Worm (Caenorhabditis elegans): ENCODE data around the gene ZC239.15.

DNA sequence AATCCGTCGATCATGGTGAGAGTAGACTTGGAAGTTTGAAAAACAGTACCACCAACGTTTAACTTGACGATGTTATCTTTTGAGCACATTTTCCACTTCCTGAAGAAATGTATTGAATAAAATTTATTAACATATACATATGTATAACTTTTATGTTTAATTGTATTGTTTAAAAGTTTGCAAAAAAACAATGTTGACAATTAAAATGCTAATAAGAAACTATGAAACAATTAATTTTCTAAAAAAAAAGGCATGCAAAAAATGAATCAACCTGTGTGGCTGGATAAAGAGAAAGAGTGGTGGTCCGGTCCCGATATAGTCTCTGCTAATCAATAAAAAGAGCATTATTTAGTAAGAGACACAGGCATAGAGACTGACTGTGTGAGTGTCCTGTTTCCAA lies 10.2 kb upstream of the ZC239.15 start, which contains the start of gene C17F4.8:
- no peak for TF ChIP-seq R02D3.7 (tag; optimal IDR thresholded peaks at IDR 0.05)
- no peak for TF ChIP-seq unc-62 (GFP tag; optimal IDR thresholded peaks at IDR 0.05 in 1 of 2)
- no peak for TF ChIP-seq unc-62 (tag; optimal IDR thresholded peaks at IDR 0.05)
- no peak for TF ChIP-seq madf-9 (GFP tag; conservative IDR thresholded peaks at IDR 0.05)

All from whole organism, L4 larva.